Fruit fly (Drosophila melanogaster): ENCODE data around the gene XNP.

Gene XNP

DNA sequence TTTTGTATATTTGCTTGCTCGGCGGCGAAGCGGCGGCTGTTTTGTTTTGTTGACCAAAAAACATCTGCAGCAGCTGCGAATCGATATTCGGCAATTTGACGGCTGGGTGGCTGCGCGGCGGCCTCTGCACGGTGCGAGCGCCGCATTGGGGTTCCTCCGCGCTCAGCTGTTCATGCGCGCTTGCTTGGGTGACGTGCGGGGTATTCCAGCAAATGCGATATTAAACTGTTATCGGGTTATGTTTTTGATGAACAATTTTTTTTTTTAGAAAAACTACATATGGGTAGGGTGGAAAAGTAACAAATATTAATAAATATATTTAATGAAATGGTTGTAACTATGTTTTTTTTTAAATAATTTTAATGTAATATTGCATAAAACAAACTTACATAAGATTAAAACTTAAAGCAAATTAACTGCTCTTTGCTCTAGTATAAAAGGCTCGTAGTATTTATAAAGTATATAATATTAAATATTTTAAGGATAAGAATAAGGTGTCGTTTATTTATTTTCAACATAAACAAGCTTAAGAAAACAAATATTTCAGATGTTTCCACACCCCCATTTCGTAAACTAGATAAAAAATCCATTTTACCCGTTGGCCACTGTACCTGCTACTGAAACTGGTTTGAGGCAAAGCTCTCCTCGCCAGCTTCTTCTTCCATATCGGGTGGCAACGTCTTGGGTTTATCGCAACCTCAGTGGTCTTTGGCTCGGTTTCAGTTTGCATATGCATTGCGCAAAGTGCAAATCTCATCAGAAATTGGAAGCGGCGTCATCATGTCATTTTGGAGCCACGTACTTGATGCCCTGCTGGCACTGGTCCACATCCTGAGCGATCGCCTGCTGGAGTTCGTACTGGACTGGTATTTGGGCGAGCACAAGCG is 8.4 kb upstream of the XNP start, which contains the start of the genes Gnpat and CG5112:
TSS of gene Gnpat (minus strand) at position 159 of the 887 bp plus-strand sequence.
TSS of gene CG5112 (plus strand) at position 683 of the 887 bp plus-strand sequence.
- peak; percentile 54 for TF ChIP-seq CG17801 (GFP tag; optimal IDR thresholded peaks at IDR 0.05; ENCODE audit: partially characterized antibody)

DNA sequence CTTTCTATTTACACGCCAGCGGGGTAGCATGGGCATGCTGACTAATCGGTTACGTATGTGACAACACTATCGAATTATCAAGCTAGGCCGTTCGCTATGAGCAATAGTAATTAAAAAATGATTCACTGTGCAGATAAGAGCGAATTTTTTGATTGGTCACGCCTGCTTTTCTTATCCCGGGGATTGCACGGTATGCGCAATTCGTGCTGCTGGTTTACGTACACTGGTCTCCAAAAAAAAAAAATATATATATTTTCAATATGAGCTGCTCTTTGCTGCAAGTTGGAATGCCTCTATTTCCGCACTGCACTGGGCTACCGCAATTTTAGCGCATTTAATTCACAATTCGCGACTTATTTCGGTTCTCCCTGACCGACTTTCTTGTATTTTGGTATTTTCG is 7.7 kb upstream of the XNP start:
- TF ChIP-seq CG17801 (GFP tag; optimal IDR thresholded peaks at IDR 0.05; ENCODE audit: partially characterized antibody): no peak

DNA sequence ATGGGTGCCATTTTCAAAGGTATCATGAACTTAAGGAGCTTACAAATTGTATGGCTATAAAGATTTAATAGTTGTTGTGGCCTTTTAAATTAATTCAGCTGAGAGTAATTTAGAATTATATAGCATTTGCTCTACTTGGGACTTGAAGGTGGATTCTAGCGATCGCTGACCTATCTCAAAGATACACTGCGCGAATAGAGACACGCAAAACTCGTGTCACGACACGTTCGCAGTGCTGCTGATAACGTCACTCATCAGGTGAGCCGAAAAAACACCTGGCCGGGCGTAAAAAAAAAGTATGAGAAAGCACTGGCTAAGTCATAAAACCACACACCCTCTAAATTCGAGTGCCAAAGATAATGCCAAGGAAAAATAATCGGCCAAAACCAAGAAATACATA is 7.1 kb upstream of the XNP start:
- TF ChIP-seq CG17801 (GFP tag; optimal IDR thresholded peaks at IDR 0.05; ENCODE audit: partially characterized antibody): no peak

DNA sequence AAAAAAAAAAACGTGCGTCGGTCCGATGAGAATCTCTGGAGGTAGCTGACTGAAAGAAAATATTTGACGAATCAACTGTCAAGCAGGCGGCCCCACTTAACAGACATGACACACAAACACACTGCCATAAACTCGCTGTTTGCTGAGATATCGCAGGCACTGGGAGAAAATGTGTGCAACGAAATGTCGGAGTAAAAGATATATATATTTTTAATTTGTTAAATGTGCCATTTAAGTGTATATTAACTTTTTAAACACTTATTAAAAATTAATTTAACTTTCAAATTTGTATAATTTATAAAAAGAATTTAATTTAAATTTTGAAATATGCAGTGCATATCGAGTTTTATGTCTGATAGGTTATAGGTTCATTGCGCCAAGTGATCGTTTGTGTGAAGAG is 6.5 kb upstream of the XNP start:
- peak; percentile 17 for TF ChIP-seq CG17801 (GFP tag; optimal IDR thresholded peaks at IDR 0.05; ENCODE audit: partially characterized antibody)

DNA sequence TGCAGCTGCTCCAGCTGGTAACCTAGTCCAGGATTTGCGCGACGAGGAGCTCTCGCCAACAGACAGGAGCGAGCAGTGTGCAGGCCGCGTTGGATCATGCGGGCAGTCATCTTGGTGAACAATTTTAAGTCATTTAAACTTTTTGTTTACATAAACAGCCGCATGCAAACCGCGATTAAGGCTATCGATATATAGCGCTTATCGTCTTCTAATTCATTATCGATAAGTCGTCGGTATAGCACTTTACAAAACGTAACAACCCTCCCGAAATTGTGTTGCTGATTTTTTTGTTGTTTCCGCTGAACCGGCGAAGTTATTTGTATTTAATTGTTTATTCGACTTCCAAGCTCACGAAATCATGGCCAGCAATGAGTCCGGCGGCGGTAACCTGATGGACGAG is 5.9 kb downstream of the XNP start, which contains the start of the genes CG4553 and MED28:
TSS of gene CG4553 (minus strand) at position 172 of the 400 bp plus-strand sequence.
TSS of gene MED28 (plus strand) at position 260 of the 400 bp plus-strand sequence.
- TF ChIP-seq CG17801 (GFP tag; optimal IDR thresholded peaks at IDR 0.05; ENCODE audit: partially characterized antibody): peak; percentile 24

DNA sequence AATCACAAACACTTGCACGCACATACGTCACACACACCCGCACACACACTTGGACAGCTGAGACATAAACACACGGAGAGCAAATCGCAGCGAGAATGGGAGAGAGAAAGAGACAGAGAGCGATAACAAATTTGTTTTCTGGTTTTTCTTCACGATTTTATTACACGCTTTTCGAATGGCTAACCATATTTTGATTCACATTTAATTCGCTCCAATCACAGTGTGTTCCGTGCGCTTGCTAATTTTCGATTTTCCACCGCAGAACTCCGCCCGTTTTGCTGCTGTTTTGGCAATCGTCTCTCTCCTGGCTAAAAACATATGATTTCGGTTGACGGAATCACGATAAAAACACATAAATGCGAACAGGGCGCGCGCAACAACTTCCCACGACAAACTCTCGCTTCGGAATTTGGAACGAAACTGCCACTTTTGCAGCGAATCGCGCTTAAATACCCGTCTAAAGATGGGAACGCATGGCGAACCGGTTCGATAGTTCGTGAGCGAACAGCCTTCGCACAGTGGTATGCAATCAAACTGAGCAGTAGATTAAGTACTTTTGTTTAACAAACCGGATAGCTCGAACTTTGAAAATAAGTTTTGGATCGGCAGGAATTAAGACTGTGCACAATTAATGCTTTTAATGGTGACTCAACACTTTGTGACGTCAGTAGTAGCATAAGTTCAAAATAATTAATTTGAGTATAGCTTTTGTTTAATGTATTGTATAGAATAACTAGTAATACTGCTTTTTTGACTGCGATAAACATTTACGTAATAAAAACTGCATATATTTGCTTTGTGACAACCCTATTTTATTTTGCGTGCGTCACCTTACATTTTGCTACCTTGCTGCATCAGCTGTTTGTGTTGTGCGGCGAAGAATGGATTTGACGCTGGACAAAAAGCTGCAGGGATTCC is 9.7 kb downstream of the XNP start, which contains the start of the genes Fur1 and Vps33B:
TSS of gene Fur1 (minus strand) at position 424 of the 918 bp plus-strand sequence.
TSS of gene Vps33B (plus strand) at position 856 of the 918 bp plus-strand sequence.
- peak; percentile 95 for TF ChIP-seq CG17801 (GFP tag; optimal IDR thresholded peaks at IDR 0.05; ENCODE audit: partially characterized antibody)

DNA sequence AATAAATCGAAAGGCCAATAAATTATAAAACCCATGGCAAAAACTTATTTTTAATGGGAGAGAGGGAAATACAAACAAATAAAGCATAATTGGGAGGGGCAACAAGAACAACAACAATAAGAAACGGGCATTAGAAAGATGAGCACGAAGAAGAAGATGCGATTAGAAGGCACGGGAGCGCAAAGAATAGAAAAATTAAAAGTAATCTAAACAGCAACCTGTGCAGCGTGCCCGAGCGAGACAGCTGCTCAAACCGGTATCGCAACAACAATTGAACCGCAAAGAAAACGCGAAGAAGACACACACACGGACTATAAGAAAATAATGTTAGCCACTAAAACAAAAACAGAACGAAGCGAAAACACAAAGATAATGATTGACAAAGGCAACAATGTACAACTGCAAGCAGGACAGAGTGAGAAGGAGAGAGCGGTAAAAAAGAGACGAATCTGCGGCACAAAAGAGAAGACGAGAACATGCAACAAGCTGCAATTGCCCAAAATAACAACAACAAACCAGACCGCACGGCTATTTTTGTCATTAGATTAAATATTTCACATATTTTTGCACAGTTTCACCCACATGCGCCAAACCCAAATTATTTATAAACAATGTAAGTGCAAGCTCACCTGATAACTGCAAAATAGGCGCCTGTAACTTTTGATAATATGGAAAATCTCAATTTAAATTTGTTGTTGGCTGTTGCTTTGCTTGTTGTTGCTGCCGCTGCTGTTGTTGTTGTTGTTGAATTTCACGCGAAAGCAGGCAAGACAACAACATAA is 10.6 kb downstream of the XNP start:
- TF ChIP-seq CG17801 (GFP tag; optimal IDR thresholded peaks at IDR 0.05; ENCODE audit: partially characterized antibody): no peak

DNA sequence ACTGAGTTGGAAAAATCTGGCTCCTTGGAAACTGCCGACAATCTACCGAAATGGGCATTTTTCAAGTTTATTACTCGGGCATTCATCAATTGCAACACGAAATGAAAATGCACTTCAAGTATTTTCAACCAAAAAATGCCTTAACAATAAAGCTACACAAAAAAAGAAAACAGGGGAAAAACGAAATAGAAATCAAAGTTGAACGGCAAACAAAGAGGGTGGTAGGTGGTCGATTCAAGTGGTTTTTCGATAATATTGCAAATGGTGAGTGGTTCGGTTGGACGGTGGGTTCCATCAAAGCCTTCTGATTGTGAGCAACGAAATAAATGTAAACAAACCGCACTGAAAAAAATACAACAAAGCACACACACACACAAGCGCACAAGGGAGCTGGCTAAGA is 16.5 kb downstream of the XNP start:
- no peak for TF ChIP-seq CG17801 (GFP tag; optimal IDR thresholded peaks at IDR 0.05; ENCODE audit: partially characterized antibody)

DNA sequence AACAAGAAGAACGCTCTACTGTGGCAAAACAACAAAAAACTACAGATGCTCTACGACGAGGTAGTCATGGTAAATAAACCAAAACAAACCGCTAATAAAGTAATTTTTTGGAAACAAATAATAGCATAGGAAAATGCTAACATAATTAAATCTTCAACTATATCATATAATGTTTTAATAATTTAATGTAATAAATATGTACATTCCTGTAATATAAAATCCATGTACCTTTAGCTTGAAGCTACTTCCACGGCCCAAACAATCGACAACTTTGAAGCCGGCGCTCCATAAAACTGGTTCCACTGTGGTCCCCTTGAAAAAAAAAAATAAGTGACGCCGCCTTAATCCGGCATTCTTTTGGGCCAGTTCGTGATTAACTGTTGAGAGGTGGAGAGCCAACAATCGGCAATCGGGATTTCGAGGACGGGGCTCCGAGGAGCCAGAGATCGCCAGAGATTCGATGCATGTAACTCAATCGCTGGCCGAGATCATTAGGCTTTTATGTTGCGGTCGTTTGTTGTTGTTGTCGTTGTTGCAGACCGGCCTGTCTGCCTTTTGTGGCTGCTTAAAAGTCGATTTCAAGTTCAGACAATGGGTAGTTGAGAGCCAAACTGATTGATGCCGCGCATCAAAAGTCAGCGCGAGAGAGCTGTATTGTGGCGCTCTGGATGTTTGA is 19.9 kb downstream of the XNP start:
- no peak for TF ChIP-seq CG17801 (GFP tag; optimal IDR thresholded peaks at IDR 0.05; ENCODE audit: partially characterized antibody)

DNA sequence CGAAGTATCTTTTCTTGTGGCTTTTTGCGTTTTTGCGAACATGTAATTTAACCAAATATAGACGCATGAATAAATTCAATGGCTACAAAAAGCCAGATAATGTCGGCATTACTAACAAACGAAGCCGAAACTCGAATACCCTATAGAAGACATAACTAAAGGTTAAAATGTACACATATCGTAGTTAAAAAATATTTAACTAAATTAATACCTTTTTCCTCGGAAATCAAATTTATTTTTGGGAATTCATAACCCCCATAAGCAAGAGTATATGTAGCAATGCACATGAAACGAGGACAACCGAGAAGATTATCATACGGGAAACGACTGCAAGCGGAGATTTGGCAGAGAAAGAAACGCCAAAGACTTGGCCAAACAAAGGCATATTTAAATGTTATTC is 21.0 kb downstream of the XNP start:
- TF ChIP-seq CG17801 (GFP tag; optimal IDR thresholded peaks at IDR 0.05; ENCODE audit: partially characterized antibody): no peak

DNA sequence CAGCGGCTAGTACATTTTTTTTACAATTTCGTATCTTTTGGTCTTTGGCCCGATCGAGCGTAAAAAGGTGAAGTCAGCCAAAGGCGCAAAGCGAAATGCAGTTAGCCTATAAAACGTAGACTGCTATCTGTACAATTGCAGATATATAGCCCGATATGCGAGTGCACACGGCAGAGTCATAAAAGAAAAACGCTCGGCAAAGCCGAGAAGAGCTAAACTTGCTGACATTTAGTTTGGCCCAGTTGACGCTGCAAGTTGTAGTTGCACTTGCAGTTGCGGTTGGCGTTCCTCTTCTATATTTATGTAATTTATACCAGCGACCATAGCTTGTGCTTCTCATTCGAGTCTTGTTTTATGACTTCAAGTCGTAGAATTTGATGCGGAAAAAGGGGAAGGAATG is 22.0 kb downstream of the XNP start:
- TF ChIP-seq CG17801 (GFP tag; optimal IDR thresholded peaks at IDR 0.05; ENCODE audit: partially characterized antibody): no peak

DNA sequence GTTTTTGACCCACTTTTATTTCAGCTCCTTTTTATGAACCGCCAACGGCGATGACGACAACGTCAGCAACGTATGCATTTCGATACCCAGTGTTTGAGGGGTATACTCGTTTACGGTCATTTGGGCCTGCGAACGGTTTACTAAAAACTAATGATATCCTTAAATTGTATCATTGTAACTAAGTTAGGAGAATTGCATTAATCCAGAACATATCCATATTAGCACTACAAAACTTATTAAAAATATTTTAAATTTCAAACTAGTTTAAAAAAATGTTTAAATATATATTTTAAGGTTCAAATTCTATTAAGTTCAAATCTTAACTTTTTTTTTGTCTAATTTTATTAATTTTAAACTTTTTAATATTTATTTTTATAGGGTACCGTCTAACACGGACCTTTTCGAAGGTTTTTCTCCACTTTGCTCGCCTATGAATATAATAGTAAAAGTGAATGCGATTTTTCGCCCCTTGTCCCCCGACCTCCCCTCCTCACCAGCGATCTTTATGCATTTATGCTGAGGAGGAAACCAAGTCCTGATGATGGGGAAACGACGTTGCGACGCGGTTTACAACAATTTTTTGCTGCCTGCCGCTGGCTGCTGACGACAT is 23.3 kb downstream of the XNP start:
- TF ChIP-seq CG17801 (GFP tag; optimal IDR thresholded peaks at IDR 0.05; ENCODE audit: partially characterized antibody): no peak

DNA sequence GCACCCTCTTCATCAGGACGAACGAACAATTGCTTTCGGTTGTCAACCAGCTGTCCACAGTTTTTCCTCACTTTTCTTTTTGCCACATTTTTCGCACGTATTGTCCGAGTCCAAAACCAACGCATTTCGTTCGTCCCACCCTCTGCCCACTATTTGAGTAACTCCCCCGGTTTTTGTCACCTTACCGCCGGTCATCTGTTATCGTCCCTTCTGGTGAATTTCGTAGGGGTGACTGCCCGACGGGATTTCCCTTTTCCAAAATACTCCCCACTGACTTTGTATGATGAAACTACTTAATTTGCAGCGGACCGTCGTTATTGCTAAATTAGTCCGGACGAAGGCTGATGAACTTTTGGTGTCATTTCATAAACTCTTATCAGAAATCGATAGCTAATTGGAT is 25.5 kb downstream of the XNP start:
- TF ChIP-seq CG17801 (GFP tag; optimal IDR thresholded peaks at IDR 0.05; ENCODE audit: partially characterized antibody): no peak

Measured in ovary, adult (tissue).